Fruit fly (Drosophila melanogaster) whole organism, wandering third instar larva: Measurements from ENCODE around the gene CG6836.

Experiments used
- Myc ChIP-seq: fragments of >200 bp; optimal IDR thresholded peaks from 2 replicates; lab custom pipeline; 2017
- N ChIP-seq: fragments of >200 bp; optimal IDR thresholded peaks from 2 replicates; lab custom pipeline; 2018; ENCODE audit warnings: missing biosample characterization, missing external identifiers, missing genetic modification characterization
- psq ChIP-seq: fragments of 200-800 bp; sonication (Bioruptor generic); optimal IDR thresholded peaks from 3 replicates; lab custom pipeline; 2017; ENCODE audit warnings: missing biosample characterization, mild to moderate bottlenecking, missing genetic modification characterization, moderate library complexity

DNA sequence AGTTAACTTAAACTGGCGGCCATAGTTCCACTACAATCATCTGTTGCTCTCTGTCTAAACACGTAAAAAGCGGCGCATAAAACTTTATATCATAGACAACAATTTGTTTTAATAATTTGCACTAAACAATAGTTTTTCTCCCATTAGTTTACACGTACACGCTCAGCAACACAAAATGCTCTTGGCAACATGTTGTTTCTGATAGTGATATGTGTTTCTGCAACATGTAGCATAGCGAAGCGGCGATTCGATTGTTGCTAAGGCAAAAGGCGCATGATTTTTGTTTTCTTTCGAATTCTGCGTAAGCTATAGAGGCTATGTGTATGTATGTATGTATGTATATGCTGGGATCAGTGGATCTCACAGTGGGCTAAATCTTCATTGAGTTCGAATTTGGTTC lies 53.7 kb downstream of the CG6836 start:
- TF ChIP-seq N (GFP tag; lab: Kevin White, UChicago) (no peak), psq (GFP tag; lab: Kevin White, UChicago) (no peak), Myc (lab: Kevin White, UChicago) (no peak)
